Worm (Caenorhabditis elegans) whole organism, midembryonic: ENCODE data around the gene F19B2.5.

Experiments used
- flt-1 ChIP-seq: fragments of 200-800 bp; sonication (Bioruptor generic); IDR thresholded peaks from 2 replicates; pipeline ENCODE4 v1.3.6; 2022; ENCODE audit warnings: missing genetic modification characterization, missing compliant biosample characterization
- ref-1 ChIP-seq: fragments of 200-800 bp; sonication (Bioruptor generic); conservative IDR thresholded peaks from 2 replicates; pipeline ENCODE4 v1.3.6; 2022; ENCODE audit warnings: missing genetic modification reagents, missing genetic modification characterization, missing compliant biosample characterization

DNA sequence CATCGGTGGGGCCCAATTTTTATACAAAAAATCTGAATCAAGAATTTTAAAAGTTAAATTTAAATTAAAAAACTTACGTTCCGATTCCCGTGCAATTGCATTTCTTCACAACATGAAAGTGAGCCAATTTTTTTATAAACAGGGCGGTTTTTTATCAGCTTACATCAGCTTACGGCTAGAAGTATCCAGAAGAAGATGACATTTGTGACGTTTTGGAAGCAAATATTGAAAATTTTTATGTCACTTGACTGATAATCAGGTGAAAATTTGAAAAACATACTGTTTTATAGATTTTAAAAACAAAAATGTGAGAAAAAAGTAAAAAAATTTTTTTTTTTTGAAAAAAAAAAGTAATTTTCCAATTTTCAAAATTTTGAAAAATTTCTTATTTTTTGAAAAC is 28.7 kb downstream of the F19B2.5 start, which contains the start of gene Y113G7A.22:
- no peak for TF ChIP-seq flt-1 (GFP tag; lab: Robert Waterston, UW)
- TF ChIP-seq ref-1 (GFP tag; lab: Robert Waterston, UW) = no peak
